Worm (Caenorhabditis elegans): ENCODE data around the gene che-12.

DNA sequence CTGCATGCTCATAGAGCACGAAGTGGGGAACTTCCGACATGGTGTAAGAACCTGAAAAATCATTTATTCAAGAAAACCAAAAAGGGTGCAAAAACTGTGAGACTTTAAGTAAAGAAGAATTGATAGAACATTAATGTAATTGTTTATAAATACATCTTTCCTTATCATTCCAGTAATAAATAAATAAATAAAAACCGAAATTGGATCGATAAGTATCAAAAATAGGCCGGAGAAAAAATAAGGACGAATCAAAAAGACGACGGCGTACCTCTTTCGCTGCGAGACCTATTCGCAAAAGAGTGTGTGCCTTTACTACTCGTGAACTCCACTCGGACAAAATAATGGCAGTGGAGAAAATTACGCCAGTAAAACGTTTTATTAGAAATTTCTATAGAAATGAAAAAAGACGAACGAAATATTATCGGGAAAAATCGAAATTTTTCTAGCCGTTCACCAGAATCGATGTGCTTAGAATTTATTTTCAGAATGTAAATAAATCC, 45.8 kb upstream of the che-12 start, which contains the start of gene nol-56:
- no peak for TF ChIP-seq tra-4 (tag; optimal IDR thresholded peaks at IDR 0.05)
- TF ChIP-seq pes-1 (GFP tag; IDR thresholded peaks at IDR 0.05) = 0 out of 2 replicates have a peak, but pooled peaks have one; percentile 37
- TF ChIP-seq ama-1 (optimal IDR thresholded peaks at IDR 0.05) = no peak
- no peak for TF ChIP-seq F13C5.2 (tag; optimal IDR thresholded peaks at IDR 0.05)
- TF ChIP-seq flt-1 (GFP tag; IDR thresholded peaks at IDR 0.05) = no peak
- no peak for TF ChIP-seq B0310.2 (tag; optimal IDR thresholded peaks at IDR 0.05)

All from whole organism, early embryonic.